Fruit fly (Drosophila melanogaster) whole organism, embryonic: ENCODE data around the gene Prx2.
A peak's percentile ranks its signal among the peaks of the same experiment; 100 is the strongest.

Experiments
- Aef1 ChIP-seq: fragments of 200-800 bp; sonication (Bioruptor generic); IDR thresholded peaks from 3 replicates; pipeline ENCODE4 v1.3.6; 2022; ENCODE audit warnings: missing biosample characterization, missing genetic modification characterization
- B-H1 ChIP-seq: fragments of 200-800 bp; sonication (Bioruptor generic); IDR thresholded peaks from 3 replicates; pipeline ENCODE4 v1.3.6; 2022; ENCODE audit warnings: missing biosample characterization, missing genetic modification characterization
- B-H2 ChIP-seq: fragments of 200-800 bp; sonication (Bioruptor generic); optimal IDR thresholded peaks from 2 replicates; lab custom pipeline; 2018; ENCODE audit warnings: missing biosample characterization, mild to moderate bottlenecking, missing genetic modification characterization
- CG10209 ChIP-seq: fragments of 200-800 bp; sonication (Bioruptor generic); optimal IDR thresholded peaks from 3 replicates; lab custom pipeline; 2017; ENCODE audit warnings: missing biosample characterization, mild to moderate bottlenecking, missing genetic modification characterization, missing genetic modification reagents
- CG12236 ChIP-seq: fragments of 200-800 bp; sonication (Bioruptor generic); optimal IDR thresholded peaks from 2 replicates; lab custom pipeline; 2016; ENCODE audit warnings: missing biosample characterization, missing genetic modification characterization
- CG12659 ChIP-seq: fragments of 200-800 bp; sonication (Bioruptor generic); optimal IDR thresholded peaks from 3 replicates; lab custom pipeline; 2017; ENCODE audit warnings: mild to moderate bottlenecking, missing biosample characterization, missing genetic modification reagents, missing genetic modification characterization
- CG14441 ChIP-seq: fragments of 200-800 bp; sonication (Bioruptor generic); IDR thresholded peaks from 2 replicates; pipeline ENCODE4 v1.3.6; 2022; ENCODE audit warnings: missing biosample characterization, missing genetic modification characterization
- CG15601 ChIP-seq: fragments of 200-800 bp; sonication (Bioruptor generic); optimal IDR thresholded peaks from 3 replicates; lab custom pipeline; 2019; ENCODE audit warnings: missing biosample characterization, mild to moderate bottlenecking, missing genetic modification characterization, moderate library complexity
- CG17359 ChIP-seq: fragments of 200-800 bp; sonication (Bioruptor generic); optimal IDR thresholded peaks from 3 replicates; lab custom pipeline; 2018; ENCODE audit warnings: missing biosample characterization, mild to moderate bottlenecking, missing genetic modification characterization, moderate library complexity
- CG2129 ChIP-seq: fragments of 200-800 bp; sonication (Bioruptor generic); IDR thresholded peaks from 2 replicates; pipeline ENCODE4 v1.3.6; 2022; ENCODE audit warnings: missing biosample characterization, missing genetic modification characterization; ENCODE audit not compliant: partially characterized antibody
- CG2875 ChIP-seq: fragments of 200-800 bp; sonication (Bioruptor generic); optimal IDR thresholded peaks from 2 replicates; lab custom pipeline; 2017; ENCODE audit warnings: missing biosample characterization, mild to moderate bottlenecking, missing genetic modification characterization, missing genetic modification reagents
- CG3163 ChIP-seq: fragments of 200-800 bp; sonication (Bioruptor generic); optimal IDR thresholded peaks from 3 replicates; lab custom pipeline; 2016; ENCODE audit warnings: missing biosample characterization, missing genetic modification characterization
- CG4820 ChIP-seq: fragments of 200-800 bp; sonication (Bioruptor generic); optimal IDR thresholded peaks from 3 replicates; lab custom pipeline; 2016; ENCODE audit warnings: missing biosample characterization, missing genetic modification characterization
- CG6813 ChIP-seq: fragments of 200-800 bp; sonication (Bioruptor generic); optimal IDR thresholded peaks from 2 replicates; lab custom pipeline; 2017; ENCODE audit warnings: missing biosample characterization, missing genetic modification characterization, mild to moderate bottlenecking, moderate library complexity, missing genetic modification reagents
- Dip3 ChIP-seq: fragments of 200-800 bp; sonication (Bioruptor generic); optimal IDR thresholded peaks from 3 replicates; lab custom pipeline; 2016; ENCODE audit warnings: missing biosample characterization, missing genetic modification characterization
- Dref ChIP-seq: fragments of 200-800 bp; sonication (Bioruptor generic); IDR thresholded peaks from 2 replicates; pipeline ENCODE4 v1.3.6; 2022; ENCODE audit warnings: missing biosample characterization, missing genetic modification characterization
- E2f2 ChIP-seq: fragments of 200-800 bp; sonication (Bioruptor generic); IDR thresholded peaks from 2 replicates; pipeline ENCODE4 v1.3.6; 2022; ENCODE audit warnings: missing biosample characterization, missing genetic modification characterization
- Gug ChIP-seq: fragments of 200-800 bp; sonication (Bioruptor generic); IDR thresholded peaks from 4 replicates; pipeline ENCODE4 v1.3.6; 2022; ENCODE audit warnings: missing biosample characterization, missing genetic modification characterization
- HLH4C ChIP-seq: fragments of 200-800 bp; sonication (Bioruptor generic); IDR thresholded peaks from 3 replicates; pipeline ENCODE4 v1.3.6; 2022; ENCODE audit warnings: missing biosample characterization, missing genetic modification characterization; ENCODE audit not compliant: partially characterized antibody
- Hmx ChIP-seq: fragments of 200-800 bp; sonication (Bioruptor generic); optimal IDR thresholded peaks from 2 replicates; lab custom pipeline; 2016; ENCODE audit warnings: missing biosample characterization, missing genetic modification characterization
- Myb ChIP-seq: fragments of 200-800 bp; sonication (Bioruptor generic); optimal IDR thresholded peaks from 2 replicates; lab custom pipeline; 2016; ENCODE audit warnings: missing biosample characterization, missing genetic modification characterization
- NFAT ChIP-seq: fragments of 200-800 bp; sonication (Bioruptor generic); IDR thresholded peaks from 2 replicates; pipeline ENCODE4 v1.3.6; 2022; ENCODE audit warnings: missing biosample characterization, missing genetic modification characterization
- Poxn ChIP-seq: fragments of 200-800 bp; sonication (Bioruptor generic); IDR thresholded peaks from 2 replicates; pipeline ENCODE4 v1.3.6; 2022; ENCODE audit warnings: missing biosample characterization, missing genetic modification characterization
- Rx ChIP-seq: fragments of 200-800 bp; sonication (Bioruptor generic); IDR thresholded peaks from 2 replicates; pipeline ENCODE4 v1.3.6; 2022; ENCODE audit warnings: missing biosample characterization, missing genetic modification characterization
- Stat92E ChIP-seq, 3 experiments: fragments of >200 bp in 2 of 3; fragments of 200-800 bp in 1 of 3; sonication (Bioruptor generic) in 1 of 3; optimal IDR thresholded peaks; 2 replicates each; lab custom pipeline; 2017 to 2019; ENCODE audit warnings: missing biosample characterization in 3 of 3, missing genetic modification characterization in 3 of 3, mild to moderate bottlenecking in 1 of 3, moderate library complexity in 1 of 3
- Taf1 ChIP-seq: fragments of 200-800 bp; sonication (Bioruptor generic); IDR thresholded peaks from 2 replicates; pipeline ENCODE4 v1.3.6; 2022; ENCODE audit warnings: missing biosample characterization, missing genetic modification characterization
- Xbp1 ChIP-seq: fragments of 200-800 bp; sonication (Bioruptor generic); optimal IDR thresholded peaks from 3 replicates; lab custom pipeline; 2016; ENCODE audit warnings: missing biosample characterization, mild to moderate bottlenecking, missing genetic modification characterization
- amos ChIP-seq: fragments of 200-800 bp; sonication (Bioruptor generic); IDR thresholded peaks from 2 replicates; pipeline ENCODE4 v1.3.6; 2022; ENCODE audit warnings: missing biosample characterization, missing genetic modification characterization; ENCODE audit not compliant: partially characterized antibody
- aop ChIP-seq: fragments of 200-800 bp; sonication (Bioruptor generic); IDR thresholded peaks from 2 replicates; pipeline ENCODE4 v1.3.6; 2022; ENCODE audit warnings: missing biosample characterization, missing genetic modification characterization
- bowl ChIP-seq: fragments of 200-800 bp; sonication (Bioruptor generic); IDR thresholded peaks from 2 replicates; pipeline ENCODE4 v1.3.6; 2022; ENCODE audit warnings: missing biosample characterization, missing genetic modification characterization
- cas ChIP-seq: fragments of 200-800 bp; sonication (Bioruptor generic); IDR thresholded peaks from 2 replicates; pipeline ENCODE4 v1.3.6; 2022; ENCODE audit warnings: missing biosample characterization, missing genetic modification characterization
- cg ChIP-seq: fragments of 200-800 bp; sonication (Bioruptor generic); optimal IDR thresholded peaks from 3 replicates; lab custom pipeline; 2019; ENCODE audit warnings: missing biosample characterization, mild to moderate bottlenecking, missing genetic modification characterization, moderate library complexity
- ci ChIP-seq: fragments of 200-800 bp; sonication (Bioruptor generic); IDR thresholded peaks from 3 replicates; pipeline ENCODE4 v1.3.6; 2022; ENCODE audit warnings: missing biosample characterization, missing genetic modification characterization
- danr ChIP-seq: fragments of 200-800 bp; sonication (Bioruptor generic); IDR thresholded peaks from 2 replicates; pipeline ENCODE4 v1.3.6; 2022; ENCODE audit warnings: missing biosample characterization, missing genetic modification characterization
- emc ChIP-seq: fragments of 200-800 bp; sonication (Bioruptor generic); optimal IDR thresholded peaks from 2 replicates; lab custom pipeline; 2016; ENCODE audit warnings: missing biosample characterization, missing genetic modification characterization
- exex ChIP-seq: fragments of 200-800 bp; sonication (Bioruptor generic); optimal IDR thresholded peaks from 4 replicates; lab custom pipeline; 2018; ENCODE audit warnings: missing biosample characterization, mild to moderate bottlenecking, missing genetic modification characterization, moderate library complexity
- fd3F ChIP-seq: fragments of 200-800 bp; sonication (Bioruptor generic); optimal IDR thresholded peaks from 2 replicates; lab custom pipeline; 2018; ENCODE audit warnings: missing biosample characterization, mild to moderate bottlenecking, missing genetic modification characterization, moderate library complexity
- fd96Cb ChIP-seq: fragments of 200-800 bp; sonication (Bioruptor generic); optimal IDR thresholded peaks from 2 replicates; lab custom pipeline; 2018; ENCODE audit warnings: missing biosample characterization, mild to moderate bottlenecking, missing genetic modification characterization, moderate library complexity
- gro ChIP-seq: fragments of 200-800 bp; sonication (Bioruptor generic); optimal IDR thresholded peaks from 2 replicates; lab custom pipeline; 2016; ENCODE audit warnings: missing biosample characterization, missing genetic modification characterization
- gsb-n ChIP-seq: fragments of 200-800 bp; sonication (Bioruptor generic); optimal IDR thresholded peaks from 3 replicates; lab custom pipeline; 2018; ENCODE audit warnings: missing biosample characterization, mild to moderate bottlenecking, missing genetic modification characterization
- luna ChIP-seq: fragments of 200-800 bp; sonication (Bioruptor generic); optimal IDR thresholded peaks from 2 replicates; lab custom pipeline; 2016; ENCODE audit warnings: missing biosample characterization, missing genetic modification characterization
- nerfin-2 ChIP-seq: fragments of 200-800 bp; sonication (Bioruptor generic); IDR thresholded peaks from 2 replicates; pipeline ENCODE4 v1.3.6; 2022; ENCODE audit warnings: missing biosample characterization, missing genetic modification characterization; ENCODE audit not compliant: partially characterized antibody
- p53 ChIP-seq: fragments of 200-800 bp; sonication (Bioruptor generic); optimal IDR thresholded peaks from 2 replicates; lab custom pipeline; 2016; ENCODE audit warnings: missing biosample characterization, missing genetic modification characterization
- pho ChIP-seq: fragments of 200-800 bp; sonication (Bioruptor generic); optimal IDR thresholded peaks from 2 replicates; lab custom pipeline; 2016; ENCODE audit warnings: missing biosample characterization, missing genetic modification characterization
- psq ChIP-seq: fragments of 200-800 bp; sonication (Bioruptor generic); optimal IDR thresholded peaks from 2 replicates; lab custom pipeline; 2017; ENCODE audit warnings: missing biosample characterization, missing genetic modification characterization
- pum ChIP-seq: fragments of 200-800 bp; sonication (Bioruptor generic); optimal IDR thresholded peaks from 2 replicates; lab custom pipeline; 2016; ENCODE audit warnings: missing biosample characterization, missing genetic modification characterization
- sd ChIP-seq: fragments of 200-800 bp; sonication (Bioruptor generic); optimal IDR thresholded peaks from 3 replicates; lab custom pipeline; 2018; ENCODE audit warnings: missing biosample characterization, mild to moderate bottlenecking, missing genetic modification characterization, moderate library complexity
- ssp ChIP-seq: fragments of 200-800 bp; sonication (Bioruptor generic); IDR thresholded peaks from 2 replicates; pipeline ENCODE4 v1.3.6; 2022; ENCODE audit warnings: missing biosample characterization, missing genetic modification characterization
- sug ChIP-seq: fragments of 200-800 bp; optimal IDR thresholded peaks from 2 replicates; lab custom pipeline; 2019; ENCODE audit warnings: missing biosample characterization, mild to moderate bottlenecking, missing genetic modification characterization, moderate library complexity
- zen ChIP-seq: fragments of 200-800 bp; sonication (Bioruptor generic); optimal IDR thresholded peaks from 3 replicates; lab custom pipeline; 2018; ENCODE audit warnings: missing biosample characterization, mild to moderate bottlenecking, missing genetic modification characterization, moderate library complexity
- zf30C ChIP-seq: fragments of 200-800 bp; sonication (Bioruptor generic); optimal IDR thresholded peaks from 3 replicates; lab custom pipeline; 2018; ENCODE audit warnings: missing biosample characterization, mild to moderate bottlenecking, missing genetic modification characterization
- zfh1 ChIP-seq: fragments of 200-800 bp; sonication (Bioruptor generic); IDR thresholded peaks from 3 replicates; pipeline ENCODE4 v1.3.6; 2022; ENCODE audit warnings: missing biosample characterization, missing genetic modification characterization

Prx2 gene

dm6 chrX:13310764-13311163 lies 18.9 kb upstream of the Prx2 start:
- TF ChIP-seq Dip3 (GFP tag; lab: Kevin White, UChicago) (no peak), Stat92E (GFP tag; optimal IDR thresholded peaks at IDR 0.05; lab: Kevin White, UChicago) (no peak), CG10209 (GFP tag; lab: Kevin White, UChicago) (peak; percentile 5), CG12236 (GFP tag; lab: Kevin White, UChicago) (no peak), Poxn (GFP tag; lab: Robert Waterston, UW) (no peak), psq (GFP tag; lab: Kevin White, UChicago) (no peak), p53 (GFP tag; lab: Kevin White, UChicago) (no peak), exex (tag; lab: Kevin White, UChicago) (peak; percentile 72), Myb (GFP tag; lab: Kevin White, UChicago) (no peak), zf30C (GFP tag; lab: Kevin White, UChicago) (no peak), amos (no peak), HLH4C (GFP tag; lab: Robert Waterston, UW) (no peak), cas (no peak), pum (GFP tag; lab: Kevin White, UChicago) (no peak), sug (tag; lab: Kevin White, UChicago) (peak; percentile 76), B-H2 (GFP tag; lab: Kevin White, UChicago) (peak; percentile 33), bowl (no peak), Hmx (GFP tag; lab: Kevin White, UChicago) (no peak), CG12659 (GFP tag; lab: Kevin White, UChicago) (no peak), fd96Cb (tag; lab: Kevin White, UChicago) (no peak), gsb-n (tag; lab: Kevin White, UChicago) (peak; percentile 9), danr (GFP tag; lab: Robert Waterston, UW) (no peak), B-H1 (no peak), zen (tag; lab: Kevin White, UChicago) (no peak), luna (GFP tag; lab: Kevin White, UChicago) (no peak), nerfin-2 (GFP tag; lab: Robert Waterston, UW) (no peak), CG2875 (GFP tag; lab: Kevin White, UChicago) (no peak), ssp (no peak), pho (no peak), CG14441 (GFP tag; lab: Robert Waterston, UW) (no peak), CG4820 (GFP tag; lab: Kevin White, UChicago) (no peak), E2f2 (GFP tag; lab: Robert Waterston, UW) (no peak), aop (no peak), CG6813 (GFP tag; lab: Kevin White, UChicago) (no peak), Rx (GFP tag; lab: Robert Waterston, UW) (no peak), Gug (no peak), Aef1 (GFP tag; lab: Robert Waterston, UW) (no peak), emc (no peak), Taf1 (GFP tag; lab: Robert Waterston, UW) (no peak), cg (GFP tag; lab: Kevin White, UChicago) (no peak), Xbp1 (no peak), CG2129 (no peak), gro (GFP tag; lab: Kevin White, UChicago) (peak; percentile 19), zfh1 (no peak), NFAT (GFP tag; lab: Robert Waterston, UW) (0 out of 2 replicates have a peak, but pooled peaks have one; percentile 31), ci (0 out of 3 replicates have a peak, but pooled peaks have one; percentile 40), CG15601 (no peak), Dref (GFP tag; lab: Robert Waterston, UW) (no peak), CG17359 (tag; lab: Kevin White, UChicago) (peak; percentile 12), sd (tag; lab: Kevin White, UChicago) (peak; percentile 33), CG3163 (GFP tag; lab: Kevin White, UChicago) (no peak), fd3F (no peak)
